Fruit fly (Drosophila melanogaster) whole organism, embryonic: Measurements from ENCODE around the gene Lcp65Ae.
A peak's percentile ranks its signal among the peaks of the same experiment; 100 is the strongest.

ENCODE experiments used
- Ada2b ChIP-seq: fragments of 200-800 bp; sonication (Bioruptor generic); IDR thresholded peaks from 2 replicates; pipeline ENCODE4 v1.3.6; 2022; ENCODE audit warnings: missing biosample characterization, missing genetic modification characterization
- CG12659 ChIP-seq: fragments of 200-800 bp; sonication (Bioruptor generic); optimal IDR thresholded peaks from 3 replicates; lab custom pipeline; 2017; ENCODE audit warnings: mild to moderate bottlenecking, missing biosample characterization, missing genetic modification reagents, missing genetic modification characterization
- CG13424 ChIP-seq: fragments of 200-800 bp; sonication (Bioruptor generic); optimal IDR thresholded peaks from 2 replicates; lab custom pipeline; 2019; ENCODE audit warnings: missing biosample characterization, mild to moderate bottlenecking, missing genetic modification characterization, moderate library complexity
- CG1529 ChIP-seq: fragments of 200-800 bp; sonication (Bioruptor generic); optimal IDR thresholded peaks from 3 replicates; lab custom pipeline; 2018; ENCODE audit warnings: missing biosample characterization, missing genetic modification characterization
- CG15514 ChIP-seq: fragments of 200-800 bp; sonication (Bioruptor generic); optimal IDR thresholded peaks from 3 replicates; lab custom pipeline; 2017; ENCODE audit warnings: missing biosample characterization, missing genetic modification characterization, mild to moderate bottlenecking, moderate library complexity, missing genetic modification reagents
- CG15696 ChIP-seq: fragments of 200-800 bp; sonication (Bioruptor generic); optimal IDR thresholded peaks from 2 replicates; lab custom pipeline; 2019; ENCODE audit warnings: missing biosample characterization, mild to moderate bottlenecking, missing genetic modification characterization, moderate library complexity
- CG17612 ChIP-seq: fragments of 200-800 bp; sonication (Bioruptor generic); IDR thresholded peaks from 2 replicates; pipeline ENCODE4 v1.3.6; 2022; ENCODE audit warnings: missing biosample characterization, missing genetic modification characterization
- CG17802 ChIP-seq: fragments of 200-800 bp; sonication (Bioruptor generic); optimal IDR thresholded peaks from 2 replicates; lab custom pipeline; 2018; ENCODE audit warnings: missing biosample characterization, mild to moderate bottlenecking, missing genetic modification characterization, moderate library complexity
- CG33213 ChIP-seq: fragments of 200-800 bp; sonication (Bioruptor generic); optimal IDR thresholded peaks from 3 replicates; lab custom pipeline; 2016; ENCODE audit warnings: missing biosample characterization, missing genetic modification characterization
- CG34422 ChIP-seq: fragments of 200-800 bp; sonication (Bioruptor generic); IDR thresholded peaks from 3 replicates; pipeline ENCODE4 v1.3.6; 2022; ENCODE audit warnings: missing biosample characterization, missing genetic modification characterization
- CG3838 ChIP-seq: fragments of 200-800 bp; sonication (Bioruptor generic); optimal IDR thresholded peaks from 3 replicates; lab custom pipeline; 2016; ENCODE audit warnings: missing biosample characterization, missing genetic modification characterization
- CG3995 ChIP-seq: fragments of 200-800 bp; sonication (Bioruptor generic); optimal IDR thresholded peaks from 3 replicates; lab custom pipeline; 2016; ENCODE audit warnings: missing biosample characterization, missing genetic modification characterization
- CG4730 ChIP-seq: fragments of 200-800 bp; sonication (Bioruptor generic); IDR thresholded peaks from 2 replicates; pipeline ENCODE4 v1.3.6; 2022; ENCODE audit warnings: missing biosample characterization, missing genetic modification characterization
- CG6254 ChIP-seq: fragments of 200-800 bp; sonication (Bioruptor generic); optimal IDR thresholded peaks from 3 replicates; lab custom pipeline; 2017; ENCODE audit warnings: mild to moderate bottlenecking, missing biosample characterization, missing genetic modification reagents, missing genetic modification characterization
- CG6683 ChIP-seq: fragments of 200-800 bp; sonication (Bioruptor generic); optimal IDR thresholded peaks from 2 replicates; lab custom pipeline; 2017; ENCODE audit warnings: missing biosample characterization, mild to moderate bottlenecking, missing genetic modification characterization, missing genetic modification reagents
- CG7556 ChIP-seq: fragments of 200-800 bp; sonication (Bioruptor generic); optimal IDR thresholded peaks from 2 replicates; lab custom pipeline; 2017; ENCODE audit warnings: missing biosample characterization, mild to moderate bottlenecking, missing genetic modification characterization
- CHES-1-like ChIP-seq: fragments of 200-800 bp; sonication (Bioruptor generic); optimal IDR thresholded peaks from 2 replicates; lab custom pipeline; 2016; ENCODE audit warnings: missing biosample characterization, missing genetic modification characterization
- Dbx ChIP-seq: fragments of 200-800 bp; sonication (Bioruptor generic); IDR thresholded peaks from 3 replicates; pipeline ENCODE4 v1.3.6; 2022; ENCODE audit warnings: missing biosample characterization, missing genetic modification characterization
- E2f1 ChIP-seq: fragments of 200-800 bp; sonication (Bioruptor generic); IDR thresholded peaks from 2 replicates; pipeline ENCODE4 v1.3.6; 2022; ENCODE audit warnings: missing biosample characterization, missing genetic modification characterization
- Fer1 ChIP-seq: fragments of 200-800 bp; sonication (Bioruptor generic); optimal IDR thresholded peaks from 2 replicates; lab custom pipeline; 2017; ENCODE audit warnings: missing biosample characterization, mild to moderate bottlenecking, missing genetic modification characterization
- H15 ChIP-seq: fragments of 200-800 bp; sonication (Bioruptor generic); IDR thresholded peaks from 3 replicates; pipeline ENCODE4 v1.3.6; 2022; ENCODE audit warnings: missing biosample characterization, missing genetic modification characterization
- Jarid2 ChIP-seq: fragments of 200-800 bp; sonication (Bioruptor generic); optimal IDR thresholded peaks from 3 replicates; lab custom pipeline; 2017; ENCODE audit warnings: mild to moderate bottlenecking, missing biosample characterization, missing genetic modification reagents, missing genetic modification characterization
- Sin3A ChIP-seq: fragments of >200 bp; optimal IDR thresholded peaks from 2 replicates; lab custom pipeline; 2018
- Sox100B ChIP-seq: fragments of 200-800 bp; sonication (Bioruptor generic); optimal IDR thresholded peaks from 3 replicates; lab custom pipeline; 2018; ENCODE audit warnings: missing biosample characterization, mild to moderate bottlenecking, missing genetic modification characterization
- Sox102F ChIP-seq: fragments of 200-800 bp; sonication (Bioruptor generic); optimal IDR thresholded peaks from 2 replicates; lab custom pipeline; 2018; ENCODE audit warnings: missing biosample characterization, mild to moderate bottlenecking, missing genetic modification characterization, moderate library complexity
- Spps ChIP-seq: fragments of 200-800 bp; sonication (Bioruptor generic); optimal IDR thresholded peaks from 2 replicates; lab custom pipeline; 2018; ENCODE audit warnings: missing biosample characterization, mild to moderate bottlenecking, missing genetic modification characterization
- Vsx1 ChIP-seq: fragments of 200-800 bp; sonication (Bioruptor generic); optimal IDR thresholded peaks from 2 replicates; lab custom pipeline; 2017; ENCODE audit warnings: missing biosample characterization, mild to moderate bottlenecking, missing genetic modification characterization, missing genetic modification reagents
- ase ChIP-seq: fragments of 200-800 bp; sonication (Bioruptor generic); IDR thresholded peaks from 3 replicates; pipeline ENCODE4 v1.3.6; 2022; ENCODE audit warnings: missing biosample characterization, missing genetic modification characterization
- az2 ChIP-seq: fragments of 200-800 bp; sonication (Bioruptor generic); optimal IDR thresholded peaks from 3 replicates; lab custom pipeline; 2016; ENCODE audit warnings: missing biosample characterization, missing genetic modification characterization
- bsh ChIP-seq, 2 experiments: fragments of 200-800 bp; sonication (Bioruptor generic); optimal IDR thresholded peaks; 2 replicates each; lab custom pipeline; 2017 to 2018; ENCODE audit warnings: mild to moderate bottlenecking in 2 of 2, missing biosample characterization in 2 of 2, missing genetic modification characterization in 2 of 2, moderate library complexity in 1 of 2
- dpn ChIP-seq, 2 experiments: fragments of 200-800 bp; sonication (Bioruptor generic); optimal IDR thresholded peaks; 3 replicates each; lab custom pipeline; 2016; ENCODE audit warnings: missing biosample characterization in 2 of 2, missing genetic modification characterization in 2 of 2
- esg ChIP-seq: fragments of 200-800 bp; sonication (Bioruptor generic); conservative IDR thresholded peaks from 2 replicates; pipeline ENCODE4 v1.3.6; 2022; ENCODE audit warnings: missing biosample characterization, missing genetic modification characterization
- hbn ChIP-seq: fragments of 200-800 bp; sonication (Bioruptor generic); IDR thresholded peaks from 2 replicates; pipeline ENCODE4 v1.3.6; 2022; ENCODE audit warnings: missing biosample characterization, missing genetic modification characterization; ENCODE audit not compliant: partially characterized antibody
- hkb ChIP-seq, 2 experiments: fragments of 200-800 bp in 1 of 2; fragments of >200 bp in 1 of 2; sonication (Bioruptor generic) in 1 of 2; IDR thresholded peaks in 1 of 2; optimal IDR thresholded peaks in 1 of 2; 2 replicates each; pipeline versions ENCODE4 v1.3.6 to Lab custom; 2017 to 2022; ENCODE audit warnings: missing biosample characterization in 1 of 2, missing genetic modification characterization in 1 of 2
- jumu ChIP-seq: fragments of 200-800 bp; sonication (Bioruptor generic); optimal IDR thresholded peaks from 3 replicates; lab custom pipeline; 2016; ENCODE audit warnings: missing biosample characterization, missing genetic modification characterization
- lov ChIP-seq, 2 experiments: fragments of 200-800 bp in 1 of 2; fragments of >200 bp in 1 of 2; sonication (Bioruptor generic) in 1 of 2; IDR thresholded peaks in 1 of 2; optimal IDR thresholded peaks in 1 of 2; 2 replicates in 1 of 2; 3 replicates in 1 of 2; pipeline versions ENCODE4 v1.3.6 to Lab custom; 2017 to 2022; ENCODE audit warnings: missing biosample characterization in 1 of 2, missing genetic modification characterization in 1 of 2
- pita ChIP-seq: fragments of 200-800 bp; sonication (Bioruptor generic); optimal IDR thresholded peaks from 2 replicates; lab custom pipeline; 2017; ENCODE audit warnings: missing biosample characterization, mild to moderate bottlenecking, missing genetic modification characterization
- psq ChIP-seq: fragments of 200-800 bp; sonication (Bioruptor generic); optimal IDR thresholded peaks from 2 replicates; lab custom pipeline; 2017; ENCODE audit warnings: missing biosample characterization, missing genetic modification characterization
- pzg ChIP-seq: fragments of 200-800 bp; sonication (Bioruptor generic); optimal IDR thresholded peaks from 3 replicates; lab custom pipeline; 2018; ENCODE audit warnings: missing biosample characterization, mild to moderate bottlenecking, missing genetic modification characterization, moderate library complexity
- ranshi ChIP-seq: fragments of 200-800 bp; sonication (Bioruptor generic); IDR thresholded peaks from 2 replicates; pipeline ENCODE4 v1.3.6; 2022; ENCODE audit warnings: missing biosample characterization, missing genetic modification characterization
- so ChIP-seq: fragments of 200-800 bp; sonication (Bioruptor generic); IDR thresholded peaks from 3 replicates; pipeline ENCODE4 v1.3.6; 2022; ENCODE audit warnings: missing biosample characterization, missing genetic modification characterization
- stwl ChIP-seq: fragments of 200-800 bp; sonication (Bioruptor generic); optimal IDR thresholded peaks from 3 replicates; lab custom pipeline; 2018; ENCODE audit warnings: missing biosample characterization, mild to moderate bottlenecking, missing genetic modification characterization, moderate library complexity
- tap ChIP-seq: fragments of 200-800 bp; optimal IDR thresholded peaks from 3 replicates; lab custom pipeline; 2019; ENCODE audit warnings: missing biosample characterization, mild to moderate bottlenecking, missing genetic modification characterization, moderate library complexity
- tll ChIP-seq, 2 experiments: fragments of 200-800 bp in 1 of 2; fragments of >200 bp in 1 of 2; sonication (Bioruptor generic) in 1 of 2; optimal IDR thresholded peaks; 2 replicates each; lab custom pipeline; 2017 to 2019; ENCODE audit warnings: missing biosample characterization in 2 of 2, missing genetic modification characterization in 2 of 2, mild to moderate bottlenecking in 1 of 2, moderate library complexity in 1 of 2
- toy ChIP-seq: fragments of 200-800 bp; sonication (Bioruptor generic); IDR thresholded peaks from 2 replicates; pipeline ENCODE4 v1.3.6; 2022; ENCODE audit warnings: missing biosample characterization, missing genetic modification characterization
- trem ChIP-seq: fragments of 200-800 bp; optimal IDR thresholded peaks from 3 replicates; lab custom pipeline; 2019; ENCODE audit warnings: missing biosample characterization, mild to moderate bottlenecking, missing genetic modification characterization, moderate library complexity
- ttk ChIP-seq: fragments of 200-800 bp; sonication (Bioruptor generic); IDR thresholded peaks from 2 replicates; pipeline ENCODE4 v2.1.2; 2022; ENCODE audit warnings: missing biosample characterization, missing genetic modification characterization
- tx ChIP-seq: fragments of 200-800 bp; sonication (Bioruptor generic); optimal IDR thresholded peaks from 2 replicates; lab custom pipeline; 2016; ENCODE audit warnings: missing biosample characterization, missing genetic modification characterization
- wdn ChIP-seq: fragments of 200-800 bp; sonication (Bioruptor generic); IDR thresholded peaks from 2 replicates; pipeline ENCODE4 v1.3.6; 2022; ENCODE audit warnings: missing biosample characterization, missing genetic modification characterization

The Lcp65Ae gene

dm6 chr3L:6181776-6182175, 43.9 kb upstream of the Lcp65Ae start, which contains the start of gene CG10274 (continued):
- TF ChIP-seq Fer1 (GFP tag; lab: Kevin White, UChicago) (peak; percentile 79), pita (GFP tag; lab: Kevin White, UChicago) (no peak), hkb (optimal IDR thresholded peaks at IDR 0.05; lab: Kevin White, UChicago) (no peak), hkb (GFP tag; IDR thresholded peaks at IDR 0.05; lab: Robert Waterston, UW) (peak; percentile 37; the same call in 1 of the 2 replicates), tap (tag; lab: Kevin White, UChicago) (no peak), CG6683 (peak; percentile 39), jumu (GFP tag; lab: Kevin White, UChicago) (peak; percentile 64), psq (GFP tag; lab: Kevin White, UChicago) (no peak), CG1529 (GFP tag; lab: Kevin White, UChicago) (no peak), CG34422 (GFP tag; lab: Robert Waterston, UW) (peak; percentile 77; the same call in 2 of the 3 replicates), CG13424 (tag; lab: Kevin White, UChicago) (peak; percentile 84), wdn (GFP tag; lab: Robert Waterston, UW) (peak; percentile 40; the same call in 1 of the 2 replicates), CG15696 (peak; percentile 82), ase (0 out of 3 replicates have a peak, but pooled peaks have one; percentile 13), Jarid2 (no peak), CG4730 (0 out of 2 replicates have a peak, but pooled peaks have one; percentile 15), Spps (tag; lab: Kevin White, UChicago) (peak; percentile 56), az2 (GFP tag; lab: Kevin White, UChicago) (peak; percentile 79), ttk (GFP tag; lab: Robert Waterston, UW) (peak; percentile 19; the same call in 1 of the 2 replicates), ranshi (peak; percentile 61; the same call in 1 of the 2 replicates), pzg (GFP tag; lab: Kevin White, UChicago) (peak; percentile 65), CG17612 (GFP tag; lab: Robert Waterston, UW) (no peak), trem (tag; lab: Kevin White, UChicago) (peak; percentile 98), CG6254 (GFP tag; lab: Kevin White, UChicago) (no peak), CG33213 (peak; percentile 62), tx (GFP tag; lab: Kevin White, UChicago) (peak; percentile 45), dpn (GFP tag; optimal IDR thresholded peaks at IDR 0.05; lab: Kevin White, UChicago) (peak; percentile 72 to 81), CG7556 (GFP tag; lab: Kevin White, UChicago) (peak; percentile 57), Vsx1 (no peak), toy (no peak), bsh (GFP tag; optimal IDR thresholded peaks at IDR 0.05; lab: Kevin White, UChicago) (peak in 1 of 2 experiments; percentile 68), CG17802 (peak; percentile 38), Sox102F (no peak), CHES-1-like (GFP tag; lab: Kevin White, UChicago) (peak; percentile 79), esg (GFP tag; lab: Robert Waterston, UW) (peak; percentile 54; the same call in 1 of the 2 replicates), hbn (GFP tag; lab: Robert Waterston, UW) (no peak), lov (optimal IDR thresholded peaks at IDR 0.05; lab: Kevin White, UChicago) (no peak), lov (GFP tag; IDR thresholded peaks at IDR 0.05; lab: Robert Waterston, UW) (no peak), E2f1 (GFP tag; lab: Robert Waterston, UW) (peak; percentile 63), CG15514 (GFP tag; lab: Kevin White, UChicago) (no peak), so (0 out of 3 replicates have a peak, but pooled peaks have one; percentile 13), CG12659 (GFP tag; lab: Kevin White, UChicago) (peak; percentile 84), stwl (peak; percentile 90), Sox100B (no peak), CG3995 (GFP tag; lab: Kevin White, UChicago) (peak; percentile 79), Sin3A (peak; percentile 75), Ada2b (peak; percentile 60), tll (GFP tag; optimal IDR thresholded peaks at IDR 0.05; lab: Kevin White, UChicago) (peak in 1 of 2 experiments; percentile 44), CG3838 (GFP tag; lab: Kevin White, UChicago) (peak; percentile 50), Dbx (peak; percentile 81), H15 (GFP tag; lab: Robert Waterston, UW) (peak; percentile 47; the same call in 1 of the 3 replicates)
